Fruit fly (Drosophila melanogaster) whole organism, embryonic: ENCODE data around the gene Rh5.

ENCODE experiments used
- Abd-B ChIP-seq: fragments of 200-800 bp; sonication (Bioruptor generic); optimal IDR thresholded peaks from 2 replicates; lab custom pipeline; 2018; ENCODE audit warnings: missing biosample characterization, mild to moderate bottlenecking, missing genetic modification characterization, moderate library complexity
- Atf-2 ChIP-seq: fragments of 200-800 bp; sonication (Bioruptor generic); optimal IDR thresholded peaks from 2 replicates; lab custom pipeline; 2016; ENCODE audit warnings: missing biosample characterization, missing genetic modification characterization
- Atf3 ChIP-seq: fragments of 200-800 bp; sonication (Bioruptor generic); optimal IDR thresholded peaks from 3 replicates; lab custom pipeline; 2016; ENCODE audit warnings: missing biosample characterization, missing genetic modification characterization
- CG10267 ChIP-seq: fragments of 200-800 bp; sonication (Bioruptor generic); optimal IDR thresholded peaks from 2 replicates; lab custom pipeline; 2018; ENCODE audit warnings: missing biosample characterization, mild to moderate bottlenecking, missing genetic modification characterization, moderate library complexity
- CG12071 ChIP-seq: fragments of 200-800 bp; sonication (Bioruptor generic); optimal IDR thresholded peaks from 3 replicates; lab custom pipeline; 2018; ENCODE audit warnings: missing biosample characterization, mild to moderate bottlenecking, missing genetic modification characterization
- CG12155 ChIP-seq: fragments of 200-800 bp; sonication (Bioruptor generic); optimal IDR thresholded peaks from 3 replicates; lab custom pipeline; 2016; ENCODE audit warnings: missing biosample characterization, missing genetic modification characterization
- CG13894 ChIP-seq: fragments of 200-800 bp; sonication (Bioruptor generic); optimal IDR thresholded peaks from 3 replicates; lab custom pipeline; 2018; ENCODE audit warnings: missing biosample characterization, mild to moderate bottlenecking, missing genetic modification characterization, moderate library complexity
- CG14050 ChIP-seq: fragments of 200-800 bp; sonication (Bioruptor generic); IDR thresholded peaks from 3 replicates; pipeline ENCODE4 v1.3.6; 2022; ENCODE audit warnings: missing biosample characterization, missing genetic modification characterization
- CG15073 ChIP-seq: fragments of 200-800 bp; sonication (Bioruptor generic); optimal IDR thresholded peaks from 2 replicates; lab custom pipeline; 2016; ENCODE audit warnings: missing biosample characterization, missing genetic modification characterization
- CG16813 ChIP-seq: fragments of 200-800 bp; sonication (Bioruptor generic); IDR thresholded peaks from 3 replicates; pipeline ENCODE4 v1.3.6; 2022; ENCODE audit warnings: missing biosample characterization, missing genetic modification characterization; ENCODE audit not compliant: partially characterized antibody
- CG17912 ChIP-seq: fragments of 200-800 bp; sonication (Bioruptor generic); optimal IDR thresholded peaks from 2 replicates; lab custom pipeline; 2018; ENCODE audit warnings: missing biosample characterization, mild to moderate bottlenecking, missing genetic modification characterization
- CG18476 ChIP-seq: fragments of 200-800 bp; sonication (Bioruptor generic); optimal IDR thresholded peaks from 2 replicates; lab custom pipeline; 2016; ENCODE audit warnings: missing biosample characterization, mild to moderate bottlenecking, missing genetic modification characterization
- CG2116 ChIP-seq: fragments of 200-800 bp; sonication (Bioruptor generic); optimal IDR thresholded peaks from 3 replicates; lab custom pipeline; 2018; ENCODE audit warnings: missing biosample characterization, mild to moderate bottlenecking, missing genetic modification characterization
- CG2202 ChIP-seq: fragments of 200-800 bp; sonication (Bioruptor generic); optimal IDR thresholded peaks from 2 replicates; lab custom pipeline; 2018; ENCODE audit warnings: missing biosample characterization, mild to moderate bottlenecking, missing genetic modification characterization
- CG2875 ChIP-seq: fragments of 200-800 bp; sonication (Bioruptor generic); optimal IDR thresholded peaks from 2 replicates; lab custom pipeline; 2017; ENCODE audit warnings: missing biosample characterization, mild to moderate bottlenecking, missing genetic modification characterization, missing genetic modification reagents
- CG3065 ChIP-seq: fragments of 200-800 bp; sonication (Bioruptor generic); optimal IDR thresholded peaks from 2 replicates; lab custom pipeline; 2016; ENCODE audit warnings: missing biosample characterization, missing genetic modification characterization
- CG31365 ChIP-seq: fragments of 200-800 bp; sonication (Bioruptor generic); optimal IDR thresholded peaks from 2 replicates; lab custom pipeline; 2018; ENCODE audit warnings: missing biosample characterization, mild to moderate bottlenecking, missing genetic modification characterization
- CG3407 ChIP-seq: fragments of 200-800 bp; sonication (Bioruptor generic); optimal IDR thresholded peaks from 2 replicates; lab custom pipeline; 2018; ENCODE audit warnings: missing biosample characterization, mild to moderate bottlenecking, missing genetic modification characterization
- CG3847 ChIP-seq: fragments of 200-800 bp; sonication (Bioruptor generic); IDR thresholded peaks from 2 replicates; pipeline ENCODE4 v1.3.6; 2022; ENCODE audit warnings: missing biosample characterization, missing genetic modification characterization
- CG6175 ChIP-seq: fragments of 200-800 bp; sonication (Bioruptor generic); IDR thresholded peaks from 3 replicates; pipeline ENCODE4 v1.3.6; 2022; ENCODE audit warnings: missing biosample characterization, missing genetic modification characterization
- CG7556 ChIP-seq: fragments of 200-800 bp; sonication (Bioruptor generic); optimal IDR thresholded peaks from 2 replicates; lab custom pipeline; 2017; ENCODE audit warnings: missing biosample characterization, mild to moderate bottlenecking, missing genetic modification characterization
- CG8359 ChIP-seq: fragments of 200-800 bp; sonication (Bioruptor generic); optimal IDR thresholded peaks from 2 replicates; lab custom pipeline; 2017; ENCODE audit warnings: missing biosample characterization, mild to moderate bottlenecking, missing genetic modification characterization, borderline replicate concordance
- CrebB ChIP-seq: fragments of 200-800 bp; sonication (Bioruptor generic); optimal IDR thresholded peaks from 3 replicates; lab custom pipeline; 2018; ENCODE audit warnings: missing biosample characterization, mild to moderate bottlenecking, missing genetic modification characterization
- Dbx ChIP-seq: fragments of 200-800 bp; sonication (Bioruptor generic); IDR thresholded peaks from 3 replicates; pipeline ENCODE4 v1.3.6; 2022; ENCODE audit warnings: missing biosample characterization, missing genetic modification characterization
- Fer2 ChIP-seq: fragments of 200-800 bp; sonication (Bioruptor generic); optimal IDR thresholded peaks from 2 replicates; lab custom pipeline; 2018; ENCODE audit warnings: missing biosample characterization, mild to moderate bottlenecking, missing genetic modification characterization, moderate library complexity
- Gsc ChIP-seq: fragments of 200-800 bp; sonication (Bioruptor generic); IDR thresholded peaks from 2 replicates; pipeline ENCODE4 v1.3.6; 2022; ENCODE audit warnings: missing biosample characterization, missing genetic modification characterization
- Gug ChIP-seq: fragments of 200-800 bp; sonication (Bioruptor generic); IDR thresholded peaks from 4 replicates; pipeline ENCODE4 v1.3.6; 2022; ENCODE audit warnings: missing biosample characterization, missing genetic modification characterization
- Hr78 ChIP-seq, 2 experiments: fragments of 200-800 bp in 1 of 2; fragments of >200 bp in 1 of 2; sonication (Bioruptor generic) in 1 of 2; optimal IDR thresholded peaks; 2 replicates each; lab custom pipeline; 2017 to 2019; ENCODE audit warnings: missing biosample characterization in 2 of 2, missing genetic modification characterization in 2 of 2, mild to moderate bottlenecking in 1 of 2, moderate library complexity in 1 of 2
- NC2β ChIP-seq: fragments of 200-800 bp; sonication (Bioruptor generic); optimal IDR thresholded peaks from 2 replicates; lab custom pipeline; 2016; ENCODE audit warnings: missing biosample characterization, missing genetic modification characterization
- NK7.1 ChIP-seq: fragments of 200-800 bp; sonication (Bioruptor generic); optimal IDR thresholded peaks from 3 replicates; lab custom pipeline; 2016; ENCODE audit warnings: missing biosample characterization, missing genetic modification characterization
- Neu2 ChIP-seq: fragments of 200-800 bp; sonication (Bioruptor generic); optimal IDR thresholded peaks from 3 replicates; lab custom pipeline; 2016; ENCODE audit warnings: missing biosample characterization, missing genetic modification characterization, borderline replicate concordance
- PHDP ChIP-seq: fragments of 200-800 bp; sonication (Bioruptor generic); optimal IDR thresholded peaks from 3 replicates; lab custom pipeline; 2018; ENCODE audit warnings: missing biosample characterization, mild to moderate bottlenecking, missing genetic modification characterization, moderate library complexity
- Rx ChIP-seq: fragments of 200-800 bp; sonication (Bioruptor generic); IDR thresholded peaks from 2 replicates; pipeline ENCODE4 v1.3.6; 2022; ENCODE audit warnings: missing biosample characterization, missing genetic modification characterization
- Side ChIP-seq: fragments of 200-800 bp; sonication (Bioruptor generic); optimal IDR thresholded peaks from 2 replicates; lab custom pipeline; 2016; ENCODE audit warnings: missing biosample characterization, missing genetic modification characterization
- Six4 ChIP-seq: fragments of 200-800 bp; sonication (Bioruptor generic); optimal IDR thresholded peaks from 2 replicates; lab custom pipeline; 2016; ENCODE audit warnings: missing biosample characterization, missing genetic modification characterization
- Sox100B ChIP-seq: fragments of 200-800 bp; sonication (Bioruptor generic); optimal IDR thresholded peaks from 3 replicates; lab custom pipeline; 2018; ENCODE audit warnings: missing biosample characterization, mild to moderate bottlenecking, missing genetic modification characterization
- croc ChIP-seq: fragments of 200-800 bp; sonication (Bioruptor generic); conservative IDR thresholded peaks from 3 replicates; pipeline ENCODE4 v1.3.6; 2022; ENCODE audit warnings: missing biosample characterization, missing genetic modification characterization
- dmrt11E ChIP-seq: fragments of 200-800 bp; sonication (Bioruptor generic); optimal IDR thresholded peaks from 3 replicates; lab custom pipeline; 2018; ENCODE audit warnings: missing biosample characterization, mild to moderate bottlenecking, missing genetic modification characterization, moderate library complexity
- dpn ChIP-seq, 2 experiments: fragments of 200-800 bp; sonication (Bioruptor generic); optimal IDR thresholded peaks; 3 replicates each; lab custom pipeline; 2016; ENCODE audit warnings: missing biosample characterization in 2 of 2, missing genetic modification characterization in 2 of 2
- ems ChIP-seq: fragments of 200-800 bp; sonication (Bioruptor generic); optimal IDR thresholded peaks from 3 replicates; lab custom pipeline; 2016; ENCODE audit warnings: missing biosample characterization, missing genetic modification characterization
- ftz-f1 ChIP-seq: fragments of 200-800 bp; sonication (Bioruptor generic); optimal IDR thresholded peaks from 2 replicates; lab custom pipeline; 2016; ENCODE audit warnings: missing biosample characterization, missing genetic modification characterization
- hb ChIP-seq: fragments of 200-800 bp; sonication (Bioruptor generic); IDR thresholded peaks from 3 replicates; pipeline ENCODE4 v1.3.6; 2022; ENCODE audit warnings: missing biosample characterization, missing genetic modification characterization; ENCODE audit not compliant: partially characterized antibody
- ind ChIP-seq: fragments of 200-800 bp; sonication (Bioruptor generic); optimal IDR thresholded peaks from 3 replicates; lab custom pipeline; 2016; ENCODE audit warnings: missing biosample characterization, missing genetic modification characterization
- jumu ChIP-seq: fragments of 200-800 bp; sonication (Bioruptor generic); optimal IDR thresholded peaks from 3 replicates; lab custom pipeline; 2016; ENCODE audit warnings: missing biosample characterization, missing genetic modification characterization
- sens ChIP-seq: fragments of 200-800 bp; sonication (Bioruptor generic); peaks from one replicate; lab custom pipeline; 2016; ENCODE audit warnings: missing biosample characterization, missing genetic modification characterization
- slou ChIP-seq: fragments of 200-800 bp; sonication (Bioruptor generic); optimal IDR thresholded peaks from 3 replicates; lab custom pipeline; 2016; ENCODE audit warnings: missing biosample characterization, missing genetic modification characterization
- tna ChIP-seq: fragments of 200-800 bp; sonication (Bioruptor generic); IDR thresholded peaks from 2 replicates; pipeline ENCODE4 v1.3.6; 2022; ENCODE audit warnings: missing biosample characterization, missing genetic modification characterization; ENCODE audit not compliant: partially characterized antibody
- ttk ChIP-seq: fragments of 200-800 bp; sonication (Bioruptor generic); IDR thresholded peaks from 2 replicates; pipeline ENCODE4 v2.1.2; 2022; ENCODE audit warnings: missing biosample characterization, missing genetic modification characterization
- tx ChIP-seq: fragments of 200-800 bp; sonication (Bioruptor generic); optimal IDR thresholded peaks from 2 replicates; lab custom pipeline; 2016; ENCODE audit warnings: missing biosample characterization, missing genetic modification characterization

The Rh5 gene

dm6 chr2L:12010877-12011666 lies 3.1 kb downstream of the Rh5 start (continued):
- TF ChIP-seq CG17912 (GFP tag; lab: Kevin White, UChicago) (no peak), PHDP (tag; lab: Kevin White, UChicago) (peak; percentile 93), CG31365 (tag; lab: Kevin White, UChicago) (peak; percentile 67), Gug (GFP tag; lab: Robert Waterston, UW) (peak; percentile 84), CG2116 (GFP tag; lab: Kevin White, UChicago) (peak; percentile 51), CG6175 (no peak), ftz-f1 (no peak), CG2875 (GFP tag; lab: Kevin White, UChicago) (peak; percentile 67), CG7556 (GFP tag; lab: Kevin White, UChicago) (peak; percentile 95), CG18476 (GFP tag; lab: Kevin White, UChicago) (peak; percentile 87), tx (GFP tag; lab: Kevin White, UChicago) (peak; percentile 72), CG3407 (GFP tag; lab: Kevin White, UChicago) (peak; percentile 66), NC2β (peak; percentile 49), CG2202 (tag; lab: Kevin White, UChicago) (peak; percentile 67), Neu2 (GFP tag; lab: Kevin White, UChicago) (no peak), croc (GFP tag; lab: Robert Waterston, UW) (peak; percentile 89), CG15073 (peak; percentile 36), hb (GFP tag; lab: Robert Waterston, UW) (no peak), CG3065 (GFP tag; lab: Kevin White, UChicago) (peak; percentile 66), CG12071 (GFP tag; lab: Kevin White, UChicago) (peak; percentile 76), Abd-B (GFP tag; lab: Kevin White, UChicago) (peak; percentile 83), CG16813 (GFP tag; lab: Robert Waterston, UW) (no peak), CG8359 (GFP tag; lab: Kevin White, UChicago) (peak; percentile 77), Rx (no peak), CG12155 (GFP tag; lab: Kevin White, UChicago) (peak; percentile 85), dpn (GFP tag; optimal IDR thresholded peaks at IDR 0.05; lab: Kevin White, UChicago) (peak; percentile 82 to 91), ttk (GFP tag; lab: Robert Waterston, UW) (no peak), Atf3 (peak; percentile 53), Gsc (GFP tag; lab: Robert Waterston, UW) (no peak), Atf-2 (GFP tag; lab: Kevin White, UChicago) (peak; percentile 47), tna (GFP tag; lab: Robert Waterston, UW) (no peak), jumu (GFP tag; lab: Kevin White, UChicago) (peak; percentile 47), sens (GFP tag; lab: Kevin White, UChicago) (peak; percentile 97), Sox100B (GFP tag; lab: Kevin White, UChicago) (peak; percentile 92), dmrt11E (tag; lab: Kevin White, UChicago) (peak; percentile 90), CrebB (tag; lab: Kevin White, UChicago) (peak; percentile 92), ems (GFP tag; lab: Kevin White, UChicago) (peak; percentile 84), CG3847 (GFP tag; lab: Robert Waterston, UW) (no peak), Hr78 (GFP tag; optimal IDR thresholded peaks at IDR 0.05; lab: Kevin White, UChicago) (no peak), Fer2 (tag; lab: Kevin White, UChicago) (peak; percentile 92), CG13894 (tag; lab: Kevin White, UChicago) (peak; percentile 88), ind (GFP tag; lab: Kevin White, UChicago) (peak; percentile 92), slou (peak; percentile 85), CG10267 (peak; percentile 85), NK7.1 (GFP tag; lab: Kevin White, UChicago) (peak; percentile 31), CG14050 (GFP tag; lab: Robert Waterston, UW) (no peak), Side (peak; percentile 29), Dbx (no peak), Six4 (GFP tag; lab: Kevin White, UChicago) (peak; percentile 79)
